Fruit fly (Drosophila melanogaster) whole organism, wandering third instar larva: ENCODE results near the gene Zmynd10.

ENCODE experiments used
- Abd-B ChIP-seq: fragments of >200 bp; optimal IDR thresholded peaks from 2 replicates; lab custom pipeline; 2017; ENCODE audit warnings: missing biosample characterization, missing genetic modification characterization
- CG9705 ChIP-seq: fragments of 200-800 bp; sonication (Bioruptor generic); optimal IDR thresholded peaks from 2 replicates; lab custom pipeline; 2018; ENCODE audit warnings: missing biosample characterization, mild to moderate bottlenecking, missing genetic modification characterization
- CrebA ChIP-seq: fragments of 200-800 bp; sonication (Bioruptor generic); optimal IDR thresholded peaks from 2 replicates; lab custom pipeline; 2016; ENCODE audit warnings: missing biosample characterization, mild to moderate bottlenecking, missing genetic modification characterization, borderline replicate concordance
- Dfd ChIP-seq: fragments of >200 bp; optimal IDR thresholded peaks from 2 replicates; lab custom pipeline; 2017; ENCODE audit warnings: missing biosample characterization, missing genetic modification characterization
- Dif ChIP-seq: fragments of 200-275, 200-300 bp; sonication (Bioruptor generic); optimal IDR thresholded peaks from 2 replicates; lab custom pipeline; 2018; ENCODE audit warnings: missing biosample characterization, missing genetic modification characterization; ENCODE audit not compliant: partially characterized antibody
- GATAd ChIP-seq: sonication (Bioruptor generic); optimal IDR thresholded peaks from 2 replicates; lab custom pipeline; 2016; ENCODE audit warnings: missing biosample characterization, missing genetic modification characterization
- HLH106 ChIP-seq: fragments of 200-800 bp; optimal IDR thresholded peaks from 3 replicates; lab custom pipeline; 2019; ENCODE audit warnings: missing biosample characterization, mild to moderate bottlenecking, missing genetic modification characterization, moderate library complexity
- Hnf4 ChIP-seq: fragments of 200-800 bp; sonication (Bioruptor generic); optimal IDR thresholded peaks from 2 replicates; lab custom pipeline; 2016; ENCODE audit warnings: missing biosample characterization, mild to moderate bottlenecking, missing genetic modification characterization
- Hr78 ChIP-seq: fragments of >200 bp; optimal IDR thresholded peaks from 2 replicates; lab custom pipeline; 2017; ENCODE audit warnings: missing biosample characterization, missing genetic modification characterization
- Hr83 ChIP-seq: fragments of 200-300 bp; sonication (Bioruptor generic); optimal IDR thresholded peaks from 2 replicates; lab custom pipeline; 2016; ENCODE audit warnings: missing biosample characterization, mild to moderate bottlenecking, missing genetic modification characterization, moderate library complexity; ENCODE audit not compliant: poor library complexity, severe bottlenecking
- Jra ChIP-seq: sonication (Bioruptor generic); optimal IDR thresholded peaks from 2 replicates; lab custom pipeline; 2016; ENCODE audit warnings: missing biosample characterization, missing genetic modification characterization
- Mio ChIP-seq: sonication (Bioruptor generic); optimal IDR thresholded peaks from 2 replicates; lab custom pipeline; 2016; ENCODE audit warnings: missing biosample characterization, missing genetic modification characterization
- Myc ChIP-seq: fragments of >200 bp; optimal IDR thresholded peaks from 2 replicates; lab custom pipeline; 2017
- N ChIP-seq: fragments of >200 bp; optimal IDR thresholded peaks from 2 replicates; lab custom pipeline; 2018; ENCODE audit warnings: missing biosample characterization, missing external identifiers, missing genetic modification characterization
- OdsH ChIP-seq: fragments of 200-800 bp; sonication (Bioruptor generic); optimal IDR thresholded peaks from 2 replicates; lab custom pipeline; 2016; ENCODE audit warnings: missing biosample characterization, mild to moderate bottlenecking, missing genetic modification characterization
- Rel ChIP-seq, 2 experiments: fragments of 200-800 bp; sonication (Bioruptor generic) in 1 of 2; optimal IDR thresholded peaks; 2 replicates in 1 of 2; 3 replicates in 1 of 2; lab custom pipeline; 2016 to 2019; ENCODE audit warnings: mild to moderate bottlenecking in 2 of 2, missing biosample characterization in 2 of 2, missing genetic modification characterization in 2 of 2, moderate library complexity in 1 of 2
- Sp1 ChIP-seq: fragments of 200-800 bp; sonication (Bioruptor generic); optimal IDR thresholded peaks from 3 replicates; lab custom pipeline; 2019; ENCODE audit warnings: missing biosample characterization, mild to moderate bottlenecking, missing genetic modification characterization, moderate library complexity
- Vsx2 ChIP-seq: fragments of 200-300, 225-300 bp; sonication (Bioruptor generic); optimal IDR thresholded peaks from 2 replicates; lab custom pipeline; 2018; ENCODE audit warnings: missing biosample characterization, missing genetic modification characterization; ENCODE audit not compliant: partially characterized antibody
- br ChIP-seq: fragments of 200-800 bp; sonication (Bioruptor generic); optimal IDR thresholded peaks from 2 replicates; lab custom pipeline; 2016; ENCODE audit warnings: missing biosample characterization, missing genetic modification characterization
- brk ChIP-seq: fragments of 200-800 bp; sonication (Bioruptor generic); optimal IDR thresholded peaks from 2 replicates; lab custom pipeline; 2016; ENCODE audit warnings: missing biosample characterization, mild to moderate bottlenecking, missing genetic modification characterization
- dl ChIP-seq, 2 experiments: fragments of 175-275, 200-275 bp in 1 of 2; fragments of 200-275 bp in 1 of 2; sonication (Bioruptor generic); optimal IDR thresholded peaks; lab custom pipeline; 2018; ENCODE audit warnings: mild to moderate bottlenecking in 2 of 2, missing biosample characterization in 2 of 2, missing genetic modification characterization in 2 of 2, moderate library complexity in 2 of 2; ENCODE audit not compliant: partially characterized antibody in 2 of 2, insufficient read depth in 1 of 2
- dmrt93B ChIP-seq: fragments of 200-800 bp; sonication (Bioruptor generic); optimal IDR thresholded peaks from 2 replicates; lab custom pipeline; 2018; ENCODE audit warnings: missing biosample characterization, mild to moderate bottlenecking, missing genetic modification characterization
- dsf ChIP-seq: sonication (Bioruptor generic); optimal IDR thresholded peaks from 2 replicates; lab custom pipeline; 2016; ENCODE audit warnings: missing biosample characterization, missing genetic modification characterization, borderline replicate concordance
- ey ChIP-seq: fragments of 200-800 bp; sonication (Bioruptor generic); optimal IDR thresholded peaks from 2 replicates; lab custom pipeline; 2016; ENCODE audit warnings: missing biosample characterization, missing genetic modification characterization
- foxo ChIP-seq, 2 experiments: fragments of 200-800 bp; sonication (Bioruptor generic); optimal IDR thresholded peaks; 2 replicates in 1 of 2; 3 replicates in 1 of 2; lab custom pipeline; 2016 to 2017; ENCODE audit warnings: missing biosample characterization in 2 of 2, missing genetic modification characterization in 2 of 2
- fru ChIP-seq: fragments of 200-800 bp; sonication (Bioruptor generic); optimal IDR thresholded peaks from 3 replicates; lab custom pipeline; 2016; ENCODE audit warnings: missing biosample characterization, mild to moderate bottlenecking, missing genetic modification characterization
- h ChIP-seq: fragments of 200-800 bp; sonication (Bioruptor generic); optimal IDR thresholded peaks from 3 replicates; lab custom pipeline; 2016; ENCODE audit warnings: missing biosample characterization, mild to moderate bottlenecking, missing genetic modification characterization
- jim ChIP-seq: fragments of 175-275, 200-325 bp; sonication (Bioruptor generic); optimal IDR thresholded peaks from 2 replicates; lab custom pipeline; 2016; ENCODE audit warnings: missing biosample characterization, mild to moderate bottlenecking, missing genetic modification characterization
- lola ChIP-seq: fragments of >200 bp; optimal IDR thresholded peaks from 2 replicates; lab custom pipeline; 2017; ENCODE audit warnings: missing biosample characterization, missing genetic modification characterization
- pan ChIP-seq: fragments of >200 bp; optimal IDR thresholded peaks from 2 replicates; lab custom pipeline; 2017
- psq ChIP-seq: fragments of 200-800 bp; sonication (Bioruptor generic); optimal IDR thresholded peaks from 3 replicates; lab custom pipeline; 2017; ENCODE audit warnings: missing biosample characterization, mild to moderate bottlenecking, missing genetic modification characterization, moderate library complexity
- rgr ChIP-seq: fragments of 200-800 bp; sonication (Bioruptor generic); optimal IDR thresholded peaks from 3 replicates; lab custom pipeline; 2016; ENCODE audit warnings: missing biosample characterization, mild to moderate bottlenecking, missing genetic modification characterization
- sage ChIP-seq: fragments of 200-800 bp; sonication (Bioruptor generic); optimal IDR thresholded peaks from 2 replicates; lab custom pipeline; 2016; ENCODE audit warnings: missing biosample characterization, mild to moderate bottlenecking, missing genetic modification characterization
- sv ChIP-seq: fragments of 200-800 bp; sonication (Bioruptor generic); optimal IDR thresholded peaks from 3 replicates; lab custom pipeline; 2016; ENCODE audit warnings: missing biosample characterization, missing genetic modification characterization
- tai ChIP-seq: sonication (Bioruptor generic); optimal IDR thresholded peaks from 2 replicates; lab custom pipeline; 2016; ENCODE audit warnings: missing biosample characterization, missing genetic modification characterization
- usp ChIP-seq: fragments of >200 bp; optimal IDR thresholded peaks from 2 replicates; lab custom pipeline; 2017; ENCODE audit warnings: missing biosample characterization, missing genetic modification characterization
- woc ChIP-seq: sonication (Bioruptor generic); optimal IDR thresholded peaks from 2 replicates; lab custom pipeline; 2016; ENCODE audit warnings: missing biosample characterization, mild to moderate bottlenecking, missing genetic modification characterization

Zmynd10 gene

DNA sequence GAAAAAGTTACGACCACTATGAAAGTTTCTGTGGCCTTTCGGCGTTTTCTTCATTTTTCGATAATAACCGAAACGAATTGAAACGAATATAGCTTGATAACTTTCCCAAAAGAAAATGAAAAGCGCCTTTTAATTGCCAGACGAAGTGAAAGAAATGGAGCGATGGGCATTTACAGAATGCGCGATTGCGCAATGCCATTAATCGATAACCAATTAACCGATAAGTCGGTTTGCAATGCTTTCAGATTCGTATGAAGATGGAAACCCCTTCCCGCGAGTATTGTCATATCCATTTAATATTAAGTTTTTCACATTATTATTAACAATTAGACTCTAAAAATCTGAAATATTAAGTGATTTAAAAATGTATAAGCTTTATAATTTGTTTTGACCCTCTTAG, 1.1 kb upstream of the Zmynd10 start:
- TF ChIP-seq Dfd (GFP tag; lab: Kevin White, UChicago) (no peak), usp (GFP tag; lab: Kevin White, UChicago) (no peak), Rel (GFP tag; optimal IDR thresholded peaks at IDR 0.05; lab: Kevin White, UChicago) (no peak), Rel (tag; optimal IDR thresholded peaks at IDR 0.05; lab: Kevin White, UChicago) (no peak), tai (GFP tag; lab: Kevin White, UChicago) (no peak), HLH106 (tag; lab: Kevin White, UChicago) (no peak), br (GFP tag; lab: Kevin White, UChicago) (no peak), rgr (GFP tag; lab: Kevin White, UChicago) (no peak), dmrt93B (GFP tag; lab: Kevin White, UChicago) (no peak), Hnf4 (GFP tag; lab: Kevin White, UChicago) (no peak), jim (GFP tag; lab: Kevin White, UChicago) (no peak), pan (lab: Kevin White, UChicago) (no peak), CrebA (GFP tag; lab: Kevin White, UChicago) (no peak), Mio (GFP tag; lab: Kevin White, UChicago) (no peak), GATAd (GFP tag; lab: Kevin White, UChicago) (no peak)
- TF ChIP-seq, all 38 proteins: peak for 0

DNA sequence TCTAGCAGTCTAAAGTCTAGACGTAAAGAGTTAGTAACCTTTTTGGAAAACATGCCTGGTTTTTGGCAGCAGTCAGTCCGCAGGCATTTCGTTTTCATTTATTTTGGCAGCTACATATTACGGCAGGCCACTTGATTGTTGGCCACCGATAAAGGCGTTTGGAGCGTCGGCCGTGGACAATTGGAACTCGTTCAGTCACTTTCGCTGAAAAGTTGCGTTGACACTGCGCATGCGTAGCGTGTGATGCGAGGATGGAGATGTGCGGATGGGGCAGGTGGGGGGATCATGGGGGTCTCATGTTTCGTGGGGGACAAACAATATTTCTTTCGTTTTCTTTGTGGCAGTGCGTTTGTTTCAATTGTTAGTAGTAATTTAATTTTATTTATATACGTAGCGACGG, 635 bp upstream of the Zmynd10 start:
- TF ChIP-seq dl (GFP tag; optimal IDR thresholded peaks at IDR 0.05; lab: Kevin White, UChicago; ENCODE audit: insufficient read depth in 1 of 2, partially characterized antibody in 2 of 2) (no peak), fru (GFP tag; lab: Kevin White, UChicago) (no peak), br (GFP tag; lab: Kevin White, UChicago) (no peak), Sp1 (GFP tag; lab: Kevin White, UChicago) (no peak)

DNA sequence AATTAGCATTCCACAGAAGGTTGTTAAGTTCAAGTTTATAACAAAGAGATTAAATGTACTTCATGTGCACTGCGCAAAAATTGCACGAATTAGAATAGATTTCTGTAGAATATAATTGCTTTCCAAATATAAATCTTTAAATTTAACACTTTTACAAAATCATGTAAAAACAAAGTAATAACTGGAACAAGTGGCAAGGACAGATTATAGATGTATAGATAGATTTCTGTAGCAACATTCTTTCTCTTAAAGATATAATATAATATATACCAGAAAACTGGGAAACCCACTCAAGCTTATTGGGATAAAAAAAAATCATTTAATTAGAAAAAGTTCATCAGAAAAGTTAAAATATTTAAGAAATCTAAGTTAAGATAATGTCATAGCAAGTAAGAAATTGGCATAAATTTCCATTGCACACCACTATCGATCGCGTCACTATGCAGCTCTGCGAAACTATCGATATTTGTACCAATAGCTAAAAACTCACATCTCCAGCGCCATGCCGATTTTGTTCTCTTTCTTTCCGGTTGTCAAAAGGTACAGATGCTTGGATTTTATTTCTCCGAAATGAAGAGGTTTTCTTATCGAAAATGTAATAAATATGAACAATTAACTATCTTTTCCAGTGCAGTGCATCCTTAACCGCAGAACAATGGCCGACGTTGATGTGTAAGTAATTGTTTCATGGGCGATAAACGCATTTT, 3.2 kb downstream of the Zmynd10 start, which contains the start of gene RpS12:
Gene RpS12 (plus strand): TSS at position 499 of the 707 bp plus-strand sequence.
- TF ChIP-seq fru (GFP tag; lab: Kevin White, UChicago) (peak; percentile 61), tai (GFP tag; lab: Kevin White, UChicago) (peak; percentile 70), dmrt93B (GFP tag; lab: Kevin White, UChicago) (peak; percentile 81), brk (GFP tag; lab: Kevin White, UChicago) (peak; percentile 56), Jra (GFP tag; lab: Kevin White, UChicago) (peak; percentile 40), GATAd (GFP tag; lab: Kevin White, UChicago) (no peak), lola (GFP tag; lab: Kevin White, UChicago) (no peak), Rel (GFP tag; optimal IDR thresholded peaks at IDR 0.05; lab: Kevin White, UChicago) (no peak), Rel (tag; optimal IDR thresholded peaks at IDR 0.05; lab: Kevin White, UChicago) (peak; percentile 39), CrebA (GFP tag; lab: Kevin White, UChicago) (no peak), Dif (peak; percentile 32), Vsx2 (no peak), Abd-B (GFP tag; lab: Kevin White, UChicago) (no peak), Hnf4 (GFP tag; lab: Kevin White, UChicago) (peak; percentile 71), br (GFP tag; lab: Kevin White, UChicago) (peak; percentile 57), h (GFP tag; lab: Kevin White, UChicago) (peak; percentile 58), ey (GFP tag; lab: Kevin White, UChicago) (peak; percentile 27), HLH106 (tag; lab: Kevin White, UChicago) (peak; percentile 50), psq (GFP tag; lab: Kevin White, UChicago) (peak; percentile 56), CG9705 (peak; percentile 79), dl (GFP tag; optimal IDR thresholded peaks at IDR 0.05; lab: Kevin White, UChicago; ENCODE audit: insufficient read depth in 1 of 2, partially characterized antibody in 2 of 2) (no peak), Sp1 (GFP tag; lab: Kevin White, UChicago) (peak; percentile 78), woc (GFP tag; lab: Kevin White, UChicago) (peak; percentile 61), Hr83 (peak; percentile 96), Myc (lab: Kevin White, UChicago) (peak; percentile 61), sage (GFP tag; lab: Kevin White, UChicago) (peak; percentile 36), rgr (GFP tag; lab: Kevin White, UChicago) (peak; percentile 79), OdsH (no peak), foxo (GFP tag; optimal IDR thresholded peaks at IDR 0.05; lab: Kevin White, UChicago) (peak in 1 of 2 experiments; percentile 63), N (GFP tag; lab: Kevin White, UChicago) (peak; percentile 87), sv (peak; percentile 82), dsf (GFP tag; lab: Kevin White, UChicago) (peak; percentile 40), Hr78 (GFP tag; lab: Kevin White, UChicago) (peak; percentile 18), Mio (GFP tag; lab: Kevin White, UChicago) (peak; percentile 57)
